Fruit fly (Drosophila melanogaster): Measurements from ENCODE around the gene CG10019.

CG10019 gene

DNA sequence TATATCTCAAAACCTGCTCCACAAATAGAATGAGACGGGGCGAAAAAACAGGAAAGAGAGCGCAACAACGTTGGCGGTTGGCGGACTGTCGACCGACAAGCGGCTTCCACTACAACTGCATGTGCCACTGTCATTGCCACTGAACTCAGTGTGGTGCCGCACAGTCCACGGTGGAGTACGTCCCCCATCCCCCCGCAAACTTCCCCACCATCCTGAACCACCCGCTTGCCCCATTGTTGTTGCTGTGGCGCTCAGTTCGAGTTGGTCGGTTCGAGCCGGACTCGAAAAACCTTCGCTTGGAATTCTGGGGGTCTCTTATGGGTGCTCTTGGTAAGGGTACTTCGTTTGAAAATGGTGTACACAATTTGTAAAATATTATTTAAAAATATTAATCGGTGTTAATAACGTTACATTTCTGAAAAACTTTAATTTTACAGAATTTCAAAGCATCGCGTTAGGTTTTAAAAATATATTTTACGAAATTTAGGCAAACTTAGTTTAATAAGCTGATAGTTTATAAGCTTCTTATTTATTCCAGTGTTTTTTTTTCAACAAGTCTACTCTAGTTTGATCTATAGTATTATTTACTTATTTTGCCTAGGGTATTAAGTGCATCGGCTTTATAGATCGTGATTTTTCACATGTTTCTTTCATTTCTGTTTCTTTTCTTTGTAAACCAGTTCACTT lies 42.8 kb downstream of the CG10019 start (continued):
- TF ChIP-seq topi (GFP tag; optimal IDR thresholded peaks at IDR 0.05), result peak; percentile 83
- TF ChIP-seq Hr4 (GFP tag; optimal IDR thresholded peaks at IDR 0.05), result peak; percentile 76
- peak; percentile 59 for TF ChIP-seq CG10669 (GFP tag; optimal IDR thresholded peaks at IDR 0.05)
- TF ChIP-seq CG8632 (GFP tag; optimal IDR thresholded peaks at IDR 0.05), result peak; percentile 78
- peak; percentile 31 for TF ChIP-seq Blimp-1 (GFP tag; optimal IDR thresholded peaks at IDR 0.05)
- peak; percentile 46 for TF ChIP-seq dsx (GFP tag; optimal IDR thresholded peaks at IDR 0.05; ENCODE audit: poor library complexity, severe bottlenecking)
- no peak for TF ChIP-seq Gug (GFP tag; IDR thresholded peaks at IDR 0.05)
- no peak for TF ChIP-seq Hr38 (GFP tag; optimal IDR thresholded peaks at IDR 0.05)
- peak; percentile 82 for TF ChIP-seq CG10631 (GFP tag; optimal IDR thresholded peaks at IDR 0.05)

DNA sequence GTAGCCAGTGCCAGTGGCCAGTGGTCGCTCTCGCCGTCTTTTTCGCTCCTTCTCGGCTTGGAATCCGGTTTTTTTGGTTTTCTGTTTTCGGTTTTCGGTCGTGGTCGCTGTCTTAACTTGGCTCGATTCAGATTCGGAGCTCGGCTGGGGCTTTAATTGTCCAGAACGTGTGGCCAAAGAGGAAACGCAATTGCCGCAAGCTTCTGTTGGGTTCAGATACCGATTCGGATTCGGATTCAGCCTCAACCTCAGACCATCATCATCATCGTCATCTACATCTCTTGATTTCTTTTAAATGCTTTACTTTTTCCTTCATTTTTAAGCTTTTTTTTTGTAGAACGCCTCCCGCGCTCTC lies 43.3 kb downstream of the CG10019 start:
- TF ChIP-seq Lpt (GFP tag; optimal IDR thresholded peaks at IDR 0.05) (no peak), CG8119 (GFP tag; IDR thresholded peaks at IDR 0.05) (no peak), eg (GFP tag; IDR thresholded peaks at IDR 0.05) (no peak)

DNA sequence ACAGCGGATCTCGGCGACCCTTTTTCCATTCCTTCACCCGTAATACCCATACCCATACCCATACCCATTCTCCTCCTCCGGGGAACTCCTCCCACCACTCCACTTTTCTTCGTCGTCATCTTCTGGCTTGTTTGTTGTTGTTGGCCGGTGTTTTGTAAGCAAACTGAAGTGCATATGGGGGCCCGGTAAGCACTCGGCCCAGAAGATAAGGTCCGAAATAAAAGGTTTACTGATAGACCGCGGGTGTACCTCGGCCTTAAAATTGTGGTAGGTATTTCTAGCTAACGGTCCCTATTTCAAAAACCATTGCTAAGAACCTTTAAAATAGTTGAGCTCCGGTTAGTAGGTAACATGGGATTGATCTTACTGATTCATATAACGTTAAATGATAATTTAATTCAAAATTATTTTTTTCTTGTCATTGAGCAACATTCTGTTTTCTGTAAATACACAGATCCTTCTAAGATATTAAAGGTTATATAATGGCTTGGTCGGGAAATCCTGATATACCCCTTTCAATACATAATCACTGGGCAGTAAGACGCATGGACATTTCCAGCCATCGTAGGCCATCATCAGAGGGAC lies 45.6 kb downstream of the CG10019 start:
- TF ChIP-seq fd85E (GFP tag; optimal IDR thresholded peaks at IDR 0.05) (no peak), CG10631 (GFP tag; optimal IDR thresholded peaks at IDR 0.05) (peak; percentile 63), Eip78C (GFP tag) (peak; percentile 91), Smox (GFP tag; optimal IDR thresholded peaks at IDR 0.05) (no peak), Hr39 (GFP tag; optimal IDR thresholded peaks at IDR 0.05) (peak; percentile 49), CG6808 (GFP tag; optimal IDR thresholded peaks at IDR 0.05) (peak; percentile 16), CG11294 (GFP tag; IDR thresholded peaks at IDR 0.05) (no peak), Lpt (GFP tag; optimal IDR thresholded peaks at IDR 0.05) (no peak), CG3032 (tag; optimal IDR thresholded peaks at IDR 0.05) (peak; percentile 45), CG7368 (GFP tag; optimal IDR thresholded peaks at IDR 0.05) (no peak), CG32006 (GFP tag; optimal IDR thresholded peaks at IDR 0.05) (peak; percentile 50), CG31627 (GFP tag; optimal IDR thresholded peaks at IDR 0.05) (peak; percentile 28), spab (GFP tag; optimal IDR thresholded peaks at IDR 0.05) (peak; percentile 42), dac (GFP tag; optimal IDR thresholded peaks at IDR 0.05) (no peak), CG16779 (tag; optimal IDR thresholded peaks at IDR 0.05) (no peak), lz (GFP tag; optimal IDR thresholded peaks at IDR 0.05) (peak; percentile 53), achi (GFP tag; optimal IDR thresholded peaks at IDR 0.05) (peak; percentile 52), CG9139 (GFP tag; optimal IDR thresholded peaks at IDR 0.05) (no peak), fd59A (GFP tag; optimal IDR thresholded peaks at IDR 0.05) (peak; percentile 50), fkh (GFP tag; optimal IDR thresholded peaks at IDR 0.05) (peak; percentile 68), CG10669 (GFP tag; optimal IDR thresholded peaks at IDR 0.05) (peak; percentile 41), CG8319 (GFP tag; optimal IDR thresholded peaks at IDR 0.05) (peak; percentile 20), CG1621 (tag; optimal IDR thresholded peaks at IDR 0.05) (peak; percentile 29), acj6 (GFP tag; optimal IDR thresholded peaks at IDR 0.05) (peak; percentile 73), Ets21C (GFP tag; optimal IDR thresholded peaks at IDR 0.05) (peak; percentile 27), vri (GFP tag; optimal IDR thresholded peaks at IDR 0.05) (peak; percentile 67), Met (GFP tag; optimal IDR thresholded peaks at IDR 0.05) (peak; percentile 31), CG34406 (GFP tag; optimal IDR thresholded peaks at IDR 0.05) (peak; percentile 51), salr (GFP tag; optimal IDR thresholded peaks at IDR 0.05) (no peak), cyc (GFP tag; optimal IDR thresholded peaks at IDR 0.05) (peak; percentile 44), CG8119 (GFP tag; IDR thresholded peaks at IDR 0.05) (peak; percentile 55), Ets96B (tag; optimal IDR thresholded peaks at IDR 0.05) (peak; percentile 56), svp (GFP tag) (peak; percentile 77), net (GFP tag; optimal IDR thresholded peaks at IDR 0.05) (no peak), CG6792 (GFP tag; optimal IDR thresholded peaks at IDR 0.05) (peak; percentile 18), CG8632 (GFP tag; optimal IDR thresholded peaks at IDR 0.05) (peak; percentile 30), CG11902 (GFP tag; optimal IDR thresholded peaks at IDR 0.05) (peak; percentile 33), Sox15 (GFP tag; optimal IDR thresholded peaks at IDR 0.05) (peak; percentile 1), Hr38 (GFP tag; optimal IDR thresholded peaks at IDR 0.05) (no peak), CG4318 (GFP tag; optimal IDR thresholded peaks at IDR 0.05) (peak; percentile 13)
